Fruit fly (Drosophila melanogaster): ENCODE data around the gene Qsox3.

DNA sequence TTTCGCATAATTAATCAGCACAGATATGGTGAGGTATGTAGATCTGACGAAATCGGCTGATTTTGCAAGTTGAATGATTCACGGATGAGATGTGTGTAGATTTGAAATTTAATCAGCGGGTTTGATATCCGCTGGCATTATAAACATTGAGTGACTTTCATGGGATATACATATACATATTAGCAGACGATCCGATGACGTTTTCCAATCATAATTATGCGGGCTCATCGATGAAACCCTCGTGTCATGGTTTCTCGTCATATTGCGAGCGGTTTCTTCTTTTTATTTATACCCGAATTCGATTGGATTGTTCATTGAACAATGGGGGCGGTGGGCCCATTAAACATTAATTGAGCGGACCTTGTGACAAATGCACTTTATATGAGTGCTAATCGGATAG, 47.1 kb upstream of the Qsox3 start:
- no peak for TF ChIP-seq Sin3A (optimal IDR thresholded peaks at IDR 0.05)
- TF ChIP-seq h (optimal IDR thresholded peaks at IDR 0.05): no peak
